Fruit fly (Drosophila melanogaster): ENCODE data around the gene Pomp.

dm6 chr2L:20811039-20811652 lies 23.7 kb downstream of the Pomp start:
- TF ChIP-seq CG6163 (GFP tag; IDR thresholded peaks at IDR 0.05) (peak; percentile 82), Gug (GFP tag; IDR thresholded peaks at IDR 0.05) (peak; percentile 77), cyc (GFP tag; optimal IDR thresholded peaks at IDR 0.05) (no peak)

Data from whole organism, prepupa.